Worm (Caenorhabditis elegans) whole organism, L3 larva: ENCODE results near the gene cutl-27.

Experiments
- R02D3.7 ChIP-seq: fragments of 150-350 bp; optimal IDR thresholded peaks from 2 replicates; lab custom pipeline; 2014; ENCODE audit warnings: missing biosample characterization, missing genetic modification characterization
- ZK546.5 ChIP-seq: sonication (generic microtip); optimal IDR thresholded peaks from 2 replicates; lab custom pipeline; 2017; ENCODE audit warnings: missing biosample characterization, missing genetic modification characterization
- aly-2 ChIP-seq: fragments of 150-350 bp; optimal IDR thresholded peaks from 2 replicates; lab custom pipeline; 2014; ENCODE audit warnings: missing biosample characterization, missing genetic modification characterization
- ceh-16 ChIP-seq: sonication (generic microtip); optimal IDR thresholded peaks from 2 replicates; lab custom pipeline; 2017; ENCODE audit warnings: missing biosample characterization, missing genetic modification characterization
- ceh-28 ChIP-seq: fragments of 150-350 bp; optimal IDR thresholded peaks from 2 replicates; lab custom pipeline; 2014; ENCODE audit warnings: missing biosample characterization, missing genetic modification reagents, missing genetic modification characterization
- ceh-82 ChIP-seq: fragments of 150-350 bp; optimal IDR thresholded peaks from 2 replicates; lab custom pipeline; 2014; ENCODE audit warnings: missing biosample characterization, missing genetic modification characterization
- ceh-9 ChIP-seq: sonication (generic microtip); optimal IDR thresholded peaks from 2 replicates; lab custom pipeline; 2018; ENCODE audit warnings: missing biosample characterization, missing genetic modification characterization
- daf-12 ChIP-seq: fragments of 150-350 bp; optimal IDR thresholded peaks from 2 replicates; lab custom pipeline; 2014; ENCODE audit warnings: missing biosample characterization, missing genetic modification reagents, missing genetic modification characterization
- egl-5 ChIP-seq: fragments of 150-350 bp; optimal IDR thresholded peaks from 2 replicates; lab custom pipeline; 2017; ENCODE audit warnings: missing biosample characterization, missing genetic modification reagents, missing genetic modification characterization, inconsistent platforms
- elt-1 ChIP-seq: fragments of 150-350 bp; optimal IDR thresholded peaks from 2 replicates; lab custom pipeline; 2014; ENCODE audit warnings: missing biosample characterization, missing genetic modification characterization
- elt-2 ChIP-seq: sonication (generic microtip); optimal IDR thresholded peaks from 2 replicates; lab custom pipeline; 2016; ENCODE audit warnings: missing genetic modification reagents, mild to moderate bottlenecking, missing genetic modification characterization, missing compliant biosample characterization
- elt-3 ChIP-seq, 3 experiments: fragments of 150-350 bp in 1 of 3; sonication (generic microtip) in 2 of 3; optimal IDR thresholded peaks; 2 replicates in 2 of 3; 4 replicates in 1 of 3; lab custom pipeline; 2014 to 2017; ENCODE audit warnings: missing biosample characterization in 3 of 3, missing genetic modification characterization in 3 of 3
- eor-1 ChIP-seq, 2 experiments: fragments of 150-350 bp; optimal IDR thresholded peaks; 2 replicates each; lab custom pipeline; 2014 to 2018; ENCODE audit warnings: missing biosample characterization in 2 of 2, missing genetic modification characterization in 2 of 2
- fkh-10 ChIP-seq: sonication (generic microtip); optimal IDR thresholded peaks from 2 replicates; lab custom pipeline; 2017; ENCODE audit warnings: missing biosample characterization, missing genetic modification reagents, missing genetic modification characterization
- fkh-2 ChIP-seq: fragments of 150-350 bp; optimal IDR thresholded peaks from 2 replicates; lab custom pipeline; 2014; ENCODE audit warnings: missing biosample characterization, missing genetic modification reagents, missing genetic modification characterization
- fos-1 ChIP-seq: fragments of 150-350 bp; optimal IDR thresholded peaks from 2 replicates; lab custom pipeline; 2014; ENCODE audit warnings: missing biosample characterization, missing genetic modification characterization
- hmg-11 ChIP-seq: sonication (generic microtip); optimal IDR thresholded peaks from 2 replicates; lab custom pipeline; 2016; ENCODE audit warnings: missing genetic modification characterization, missing compliant biosample characterization
- jun-1 ChIP-seq: fragments of 150-350 bp; optimal IDR thresholded peaks from 2 replicates; lab custom pipeline; 2014; ENCODE audit warnings: missing biosample characterization, missing genetic modification reagents, missing genetic modification characterization
- lin-15B ChIP-seq: fragments of 150-350 bp; optimal IDR thresholded peaks from 2 replicates; lab custom pipeline; 2014; ENCODE audit warnings: missing biosample characterization, missing genetic modification characterization
- lin-39 ChIP-seq: fragments of 150-350 bp; optimal IDR thresholded peaks from 2 replicates; lab custom pipeline; 2018; ENCODE audit warnings: missing biosample characterization, missing genetic modification reagents, missing genetic modification characterization
- lsy-12 ChIP-seq: sonication (generic microtip); optimal IDR thresholded peaks from 2 replicates; lab custom pipeline; 2016; ENCODE audit warnings: mild to moderate bottlenecking, missing genetic modification characterization, missing compliant biosample characterization
- mdl-1 ChIP-seq: fragments of 150-350 bp; optimal IDR thresholded peaks from 2 replicates; lab custom pipeline; 2014; ENCODE audit warnings: missing biosample characterization, missing genetic modification characterization
- mml-1 ChIP-seq: fragments of 150-350 bp; sonication (generic microtip); optimal IDR thresholded peaks from 3 replicates; lab custom pipeline; 2014; ENCODE audit warnings: missing biosample characterization, missing genetic modification characterization
- nfya-1 ChIP-seq: sonication (generic microtip); optimal IDR thresholded peaks from 2 replicates; lab custom pipeline; 2017; ENCODE audit warnings: missing genetic modification characterization, mild to moderate bottlenecking, missing compliant biosample characterization, antibody characterized with exemption, moderate library complexity; ENCODE audit not compliant: insufficient read depth
- nhr-11 ChIP-seq: fragments of 150-350 bp; optimal IDR thresholded peaks from 2 replicates; lab custom pipeline; 2014; ENCODE audit warnings: missing biosample characterization, missing genetic modification characterization
- nhr-12 ChIP-seq: fragments of 150-350 bp; optimal IDR thresholded peaks from 2 replicates; lab custom pipeline; 2014; ENCODE audit warnings: missing biosample characterization, missing genetic modification characterization
- nhr-23 ChIP-seq: fragments of 150-350 bp; optimal IDR thresholded peaks from 2 replicates; lab custom pipeline; 2014; ENCODE audit warnings: missing biosample characterization, missing genetic modification reagents, missing genetic modification characterization
- nhr-25 ChIP-seq: sonication (generic microtip); optimal IDR thresholded peaks from 2 replicates; lab custom pipeline; 2017; ENCODE audit warnings: missing biosample characterization, missing genetic modification characterization
- nhr-28 ChIP-seq: fragments of 150-350 bp; optimal IDR thresholded peaks from 2 replicates; lab custom pipeline; 2014; ENCODE audit warnings: missing biosample characterization, missing genetic modification characterization
- nhr-43 ChIP-seq: sonication (generic microtip); optimal IDR thresholded peaks from 2 replicates; lab custom pipeline; 2016; ENCODE audit warnings: mild to moderate bottlenecking, missing genetic modification characterization, missing compliant biosample characterization; ENCODE audit not compliant: poor library complexity, severe bottlenecking
- nhr-76 ChIP-seq: fragments of 150-350 bp; sonication (generic microtip); optimal IDR thresholded peaks from 5 replicates; lab custom pipeline; 2014; ENCODE audit warnings: missing biosample characterization, missing genetic modification characterization
- nhr-77 ChIP-seq: fragments of 150-350 bp; optimal IDR thresholded peaks from 2 replicates; lab custom pipeline; 2014; ENCODE audit warnings: missing biosample characterization, missing genetic modification characterization
- pha-4 ChIP-seq: fragments of 150-350 bp; optimal IDR thresholded peaks from 2 replicates; lab custom pipeline; 2014; ENCODE audit warnings: missing biosample characterization, missing genetic modification reagents, missing genetic modification characterization
- pqm-1 ChIP-seq: fragments of 150-350 bp; optimal IDR thresholded peaks from 2 replicates; lab custom pipeline; 2017; ENCODE audit warnings: missing biosample characterization, missing genetic modification characterization, inconsistent platforms
- sea-2 ChIP-seq: fragments of 150-350 bp; sonication (generic microtip); optimal IDR thresholded peaks from 4 replicates; lab custom pipeline; 2014; ENCODE audit warnings: missing biosample characterization, missing genetic modification reagents, missing genetic modification characterization
- skn-1 ChIP-seq: fragments of 150-350 bp; optimal IDR thresholded peaks from 2 replicates; lab custom pipeline; 2014; ENCODE audit warnings: missing biosample characterization, missing genetic modification characterization
- snpc-4 ChIP-seq: fragments of 150-350 bp; optimal IDR thresholded peaks from 2 replicates; lab custom pipeline; 2014; ENCODE audit warnings: missing biosample characterization, missing genetic modification characterization
- unc-39 ChIP-seq: sonication (generic microtip); optimal IDR thresholded peaks from 4 replicates; lab custom pipeline; 2017; ENCODE audit warnings: missing biosample characterization, missing genetic modification characterization
- unc-62 ChIP-seq: fragments of 150-350 bp; sonication (generic microtip); optimal IDR thresholded peaks from 4 replicates; lab custom pipeline; 2014; ENCODE audit warnings: missing biosample characterization, missing genetic modification reagents, missing genetic modification characterization
- zag-1 ChIP-seq: fragments of 150-350 bp; optimal IDR thresholded peaks from 2 replicates; lab custom pipeline; 2014; ENCODE audit warnings: missing biosample characterization, missing genetic modification characterization
- ztf-11 ChIP-seq: fragments of 150-350 bp; optimal IDR thresholded peaks from 2 replicates; lab custom pipeline; 2014; ENCODE audit warnings: missing biosample characterization, missing genetic modification characterization
- ztf-4 ChIP-seq: fragments of 150-350 bp; optimal IDR thresholded peaks from 2 replicates; lab custom pipeline; 2014; ENCODE audit warnings: missing biosample characterization, missing genetic modification characterization

cutl-27 gene

DNA sequence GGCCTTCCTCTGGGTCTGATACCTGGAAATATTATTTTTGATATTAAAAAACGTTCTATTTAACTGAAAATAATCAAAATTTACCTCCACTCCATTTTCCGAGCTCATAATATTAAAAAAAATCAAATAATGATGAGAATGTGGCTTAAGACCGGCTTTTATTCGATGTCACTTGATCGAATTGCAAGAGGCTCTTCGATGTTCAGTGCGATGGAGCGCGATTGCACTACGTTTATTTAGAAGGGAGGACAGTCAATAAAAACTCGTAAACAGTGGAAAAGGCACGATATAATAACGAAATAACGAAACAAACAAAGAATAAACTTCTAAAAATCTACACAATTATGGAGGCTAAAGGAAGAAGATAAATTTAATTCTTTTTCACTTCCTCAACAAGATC lies 23.6 kb upstream of the cutl-27 start, which contains the start of gene tag-30:
TSS of gene tag-30 (minus strand) at position 383 of the 400 bp plus-strand sequence.
- TF ChIP-seq pha-4 (tag; lab: Kevin White, UChicago): peak; percentile 96
- TF ChIP-seq nhr-43 (tag; lab: Kevin White, UChicago): peak; percentile 10
- TF ChIP-seq lin-39 (tag; lab: Kevin White, UChicago): peak; percentile 12
- TF ChIP-seq egl-5: peak; percentile 86
- TF ChIP-seq lin-15B (tag; lab: Kevin White, UChicago): peak; percentile 72
- TF ChIP-seq snpc-4 (tag; lab: Kevin White, UChicago): peak; percentile 76
- no peak for TF ChIP-seq ztf-11 (tag; lab: Kevin White, UChicago)
- no peak for TF ChIP-seq nhr-12 (tag; lab: Kevin White, UChicago)
- TF ChIP-seq elt-1 (tag; lab: Kevin White, UChicago): no peak
- peak; percentile 13 for TF ChIP-seq nhr-23
- TF ChIP-seq nhr-25: peak; percentile 24
- peak; percentile 43 for TF ChIP-seq elt-2

DNA sequence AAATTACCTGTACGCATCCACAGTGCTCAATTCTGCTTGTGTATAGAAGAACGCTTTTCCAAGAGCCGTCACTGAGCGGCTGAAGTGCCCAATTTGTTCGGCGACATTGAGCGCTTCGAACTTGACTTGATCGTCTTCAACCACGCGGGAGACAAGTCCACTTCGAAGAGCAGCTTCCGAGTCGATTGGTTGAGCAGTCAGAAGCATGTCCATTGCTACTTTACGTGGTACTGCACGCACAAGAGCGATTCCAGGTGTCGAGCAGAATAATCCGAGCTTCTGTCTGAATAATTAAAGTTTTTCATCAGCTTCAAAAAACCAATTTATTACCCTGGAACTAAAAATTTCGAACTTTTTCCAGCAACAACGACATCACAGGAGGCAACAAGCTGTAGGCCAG lies 22.9 kb upstream of the cutl-27 start:
- TF ChIP-seq ceh-9 (tag; lab: Kevin White, UChicago): no peak
- TF ChIP-seq, all 47 proteins: peak for 0

DNA sequence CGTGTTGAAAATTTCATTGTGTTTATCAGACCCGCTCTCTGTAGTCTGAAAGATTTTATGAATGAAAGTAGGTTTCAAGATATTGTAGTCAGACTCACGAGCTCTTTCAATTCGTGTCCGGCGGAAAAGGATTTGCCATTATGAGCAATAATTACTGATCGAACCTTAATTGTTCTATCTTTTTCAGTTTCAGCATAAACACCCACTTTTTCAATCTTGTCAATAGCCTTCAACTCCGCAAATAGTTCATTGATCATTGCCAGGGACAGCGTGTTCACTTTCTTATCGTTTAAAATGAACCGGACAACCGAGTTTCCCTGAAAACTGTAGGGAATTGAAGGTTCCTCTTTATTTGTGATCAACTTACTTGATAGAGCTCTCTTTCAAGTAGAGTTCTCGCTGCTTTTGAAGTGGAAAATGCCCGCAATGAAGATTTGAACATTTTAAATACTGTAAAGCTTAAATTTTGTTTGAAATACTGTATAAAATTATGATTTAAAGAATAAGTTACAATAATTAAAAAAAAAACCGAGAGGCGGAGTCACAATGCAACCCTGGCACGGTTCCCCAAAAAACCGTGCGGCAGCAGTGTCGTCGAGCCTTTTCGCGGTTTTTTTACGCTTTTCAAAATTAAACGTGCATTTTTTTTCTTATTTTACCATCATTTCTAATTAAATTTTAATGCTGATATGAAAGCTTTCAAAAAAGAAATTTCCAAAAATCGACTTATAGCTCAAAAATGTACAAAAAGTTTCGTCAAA lies 22.3 kb upstream of the cutl-27 start, which contains the start of gene ech-2:
TSS of gene ech-2 (minus strand) at position 452 of the 761 bp plus-strand sequence.
- no peak for TF ChIP-seq nhr-23
- TF ChIP-seq lin-15B (tag; lab: Kevin White, UChicago): peak; percentile 20
- no peak for TF ChIP-seq aly-2 (tag; lab: Kevin White, UChicago)
- peak; percentile 56 for TF ChIP-seq pha-4 (tag; lab: Kevin White, UChicago)
- no peak for TF ChIP-seq nhr-77 (tag; lab: Kevin White, UChicago)
- TF ChIP-seq nhr-11: no peak
- TF ChIP-seq ztf-11 (tag; lab: Kevin White, UChicago): no peak
- TF ChIP-seq nfya-1 (tag; lab: Kevin White, UChicago): peak; percentile 60
- TF ChIP-seq skn-1: no peak

DNA sequence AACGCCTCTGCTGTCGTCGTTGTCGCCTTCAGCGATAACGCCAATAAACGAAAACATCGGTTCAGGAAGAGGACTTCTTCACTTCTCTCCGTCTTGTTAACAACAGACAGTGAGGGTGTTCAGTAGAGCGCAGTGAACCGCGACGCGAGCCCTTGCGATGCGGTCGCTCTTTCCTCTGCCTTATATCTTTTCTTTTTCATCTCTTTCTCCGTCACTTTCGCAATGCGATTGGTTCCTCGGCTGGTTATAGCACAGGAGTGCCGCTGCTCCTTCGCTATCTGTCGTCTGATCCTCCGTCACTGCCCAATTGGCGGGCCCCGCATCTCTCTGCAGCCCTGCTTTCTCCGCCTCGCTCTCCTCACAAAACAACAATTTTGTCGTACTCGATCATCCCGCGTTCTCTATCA lies 21.2 kb upstream of the cutl-27 start:
- TF ChIP-seq fkh-10 (GFP tag; lab: Kevin White, UChicago) (peak; percentile 66), unc-62 (GFP tag; lab: Kevin White, UChicago) (no peak), R02D3.7 (no peak), jun-1 (tag; lab: Kevin White, UChicago) (peak; percentile 60), pqm-1 (tag; lab: Kevin White, UChicago) (no peak), aly-2 (tag; lab: Kevin White, UChicago) (no peak), lin-15B (tag; lab: Kevin White, UChicago) (peak; percentile 89), nhr-23 (peak; percentile 5), nhr-43 (tag; lab: Kevin White, UChicago) (no peak), hmg-11 (tag; lab: Kevin White, UChicago) (peak; percentile 75), elt-3 (tag; optimal IDR thresholded peaks at IDR 0.05; lab: Kevin White, UChicago) (no peak), unc-39 (tag; lab: Kevin White, UChicago) (no peak), pha-4 (tag; lab: Kevin White, UChicago) (peak; percentile 74), sea-2 (GFP tag; lab: Kevin White, UChicago) (no peak), nfya-1 (tag; lab: Kevin White, UChicago) (peak; percentile 98), zag-1 (no peak), eor-1 (tag; optimal IDR thresholded peaks at IDR 0.05; lab: Kevin White, UChicago) (no peak), ZK546.5 (tag; lab: Kevin White, UChicago) (no peak), nhr-77 (tag; lab: Kevin White, UChicago) (no peak), lin-39 (tag; lab: Kevin White, UChicago) (peak; percentile 77), elt-1 (tag; lab: Kevin White, UChicago) (peak; percentile 61), ceh-28 (peak; percentile 37), ceh-9 (tag; lab: Kevin White, UChicago) (no peak), snpc-4 (tag; lab: Kevin White, UChicago) (peak; percentile 79), nhr-12 (tag; lab: Kevin White, UChicago) (no peak), ztf-4 (tag; lab: Kevin White, UChicago) (no peak), egl-5 (peak; percentile 25), nhr-76 (no peak), ceh-82 (tag; lab: Kevin White, UChicago) (no peak), skn-1 (peak; percentile 51), mdl-1 (no peak), mml-1 (no peak), fos-1 (no peak), nhr-25 (no peak), fkh-2 (no peak), lsy-12 (tag; lab: Kevin White, UChicago) (peak; percentile 35), nhr-28 (tag; lab: Kevin White, UChicago) (no peak), nhr-11 (peak; percentile 65), daf-12 (tag; lab: Kevin White, UChicago) (no peak), ceh-16 (no peak), elt-2 (peak; percentile 43)
